Fruit fly (Drosophila melanogaster) Kc167 (cell line): ENCODE results near the gene CG6656.

Experiments
- Myc ChIP-seq: fragments of >200 bp; optimal IDR thresholded peaks from 2 replicates; lab custom pipeline; 2017; ENCODE audit warnings: missing external identifiers
- Sin3A ChIP-seq: fragments of >200 bp; optimal IDR thresholded peaks from 2 replicates; lab custom pipeline; 2018; ENCODE audit warnings: missing external identifiers
- h ChIP-seq: fragments of >200 bp; optimal IDR thresholded peaks from 3 replicates; lab custom pipeline; 2018; ENCODE audit warnings: missing external identifiers
- insv ChIP-seq: fragments of >200 bp; optimal IDR thresholded peaks from 3 replicates; lab custom pipeline; 2018; ENCODE audit warnings: missing external identifiers
- psq ChIP-seq: fragments of >200 bp; optimal IDR thresholded peaks from 2 replicates; lab custom pipeline; 2017; ENCODE audit warnings: missing external identifiers
- ttk ChIP-seq: sonication (Bioruptor generic); optimal IDR thresholded peaks from 2 replicates; lab custom pipeline; 2017; ENCODE audit warnings: missing external identifiers

DNA sequence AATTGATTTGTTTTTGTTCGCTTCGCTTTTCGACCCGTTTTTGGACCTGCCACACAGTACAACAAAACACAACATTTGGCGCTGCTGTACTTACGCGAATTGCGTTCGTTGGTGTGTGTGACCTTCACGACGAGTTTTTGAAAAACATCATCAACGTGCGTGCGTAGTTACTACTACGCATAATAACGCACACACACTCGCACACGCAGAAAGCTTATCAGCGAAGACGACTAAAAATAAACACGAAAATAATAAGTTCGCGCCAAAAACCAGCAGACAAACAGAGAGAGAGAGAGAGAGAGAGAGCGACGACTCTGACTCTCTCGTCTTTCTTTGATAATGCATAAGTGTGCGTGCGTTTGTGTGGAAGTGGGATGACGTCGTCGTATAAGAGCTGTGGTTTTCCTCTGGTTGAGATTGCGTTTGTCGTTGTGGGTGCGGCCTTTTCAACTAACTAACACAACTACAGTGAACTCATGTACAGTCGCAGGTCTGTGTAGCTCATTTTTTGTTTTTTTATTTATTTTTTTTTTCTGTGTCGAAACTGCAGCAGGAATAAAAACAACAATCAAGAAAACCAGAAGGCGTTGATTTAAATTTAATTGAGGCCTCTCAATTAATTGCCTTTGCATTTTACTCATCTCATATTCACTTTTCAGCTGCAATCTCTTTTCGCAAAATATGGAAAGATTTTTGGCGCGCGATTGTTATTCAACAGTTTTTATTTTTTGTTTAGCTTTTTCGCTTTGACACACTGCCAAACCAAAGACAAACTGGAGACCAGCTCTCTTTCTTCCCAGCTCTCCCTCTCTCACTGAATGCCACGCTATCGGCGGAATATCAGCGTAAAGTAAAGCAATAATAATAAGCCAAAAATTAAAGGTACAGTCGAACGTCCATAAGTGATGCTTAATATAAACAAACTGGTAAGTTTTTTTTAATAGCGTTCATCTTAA, 21.2 kb upstream of the CG6656 start:
- TF ChIP-seq Myc (lab: Kevin White, UChicago) (no peak), ttk (lab: Kevin White, UChicago) (no peak), insv (lab: Kevin White, UChicago) (no peak), Sin3A (no peak), h (lab: Kevin White, UChicago) (no peak), psq (no peak)
